Fruit fly (Drosophila melanogaster): Measurements from ENCODE around the gene Osi11.

dm6 chr3R:6294046-6294445 is 25.5 kb upstream of the Osi11 start:
- TF ChIP-seq psq (optimal IDR thresholded peaks at IDR 0.05): no peak
- no peak for TF ChIP-seq ttk (optimal IDR thresholded peaks at IDR 0.05)
